Comparison of ENCODE assay signal across 1 fruit fly cellular context in the genomic region with DNA sequence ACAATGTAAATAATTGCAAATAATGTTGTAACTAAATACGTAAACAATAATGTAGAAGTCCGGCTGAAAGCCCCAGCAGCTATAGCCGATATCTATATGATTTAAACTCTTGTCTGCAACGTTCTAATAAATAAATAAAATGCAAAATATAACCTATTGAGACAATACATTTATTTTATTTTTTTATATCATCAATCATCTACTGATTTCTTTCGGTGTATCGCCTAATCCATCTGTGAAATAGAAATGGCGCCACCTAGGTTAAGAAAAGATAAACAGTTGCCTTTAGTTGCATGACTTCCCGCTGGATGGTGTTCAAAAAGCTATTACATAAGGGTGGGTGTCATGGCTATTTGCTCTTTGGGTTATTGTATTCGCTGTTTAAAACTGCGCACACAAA.
TF ChIP-seq lines count a peak whose summit lies in the region.

No protein-coding gene starts in this region.

TF ChIP-seq in whole organism, embryonic, 481 proteins besides CTCF, POLR2A, EP300 and RAD21 (continued from another document and continues in another):
- TF ChIP-seq CG10543 (GFP tag; optimal IDR thresholded peaks at IDR 0.05; lab: Kevin White, UChicago) (peak; percentile 94), trh (GFP tag; optimal IDR thresholded peaks at IDR 0.05; lab: Kevin White, UChicago) (peak; percentile 87), CG2678 (tag; optimal IDR thresholded peaks at IDR 0.05; lab: Kevin White, UChicago) (peak; percentile 97), CG1832 (GFP tag; optimal IDR thresholded peaks at IDR 0.05; lab: Kevin White, UChicago) (no peak), CG31365 (tag; optimal IDR thresholded peaks at IDR 0.05; lab: Kevin White, UChicago) (peak; percentile 87), toy (GFP tag; IDR thresholded peaks at IDR 0.05; lab: Robert Waterston, UW) (peak; percentile 86), CG10366 (GFP tag; IDR thresholded peaks at IDR 0.05; lab: Robert Waterston, UW) (peak; percentile 90), dysf (GFP tag; IDR thresholded peaks at IDR 0.05; lab: Robert Waterston, UW) (peak; percentile 93), CG3838 (GFP tag; optimal IDR thresholded peaks at IDR 0.05; lab: Kevin White, UChicago) (peak; percentile 83), Sox100B (GFP tag; optimal IDR thresholded peaks at IDR 0.05; lab: Kevin White, UChicago) (peak; percentile 96), ash1 (GFP tag; optimal IDR thresholded peaks at IDR 0.05; lab: Kevin White, UChicago) (peak; percentile 55), Doc3 (GFP tag; IDR thresholded peaks at IDR 0.05; lab: Robert Waterston, UW; ENCODE audit: partially characterized antibody) (no peak), CG14860 (GFP tag; IDR thresholded peaks at IDR 0.05; lab: Robert Waterston, UW; ENCODE audit: partially characterized antibody) (no peak), grau (tag; optimal IDR thresholded peaks at IDR 0.05; lab: Kevin White, UChicago) (peak; percentile 95), wor (GFP tag; IDR thresholded peaks at IDR 0.05; lab: Robert Waterston, UW) (peak; percentile 67), HLH54F (GFP tag; optimal IDR thresholded peaks at IDR 0.05; lab: Kevin White, UChicago) (peak; percentile 83), CG18476 (GFP tag; optimal IDR thresholded peaks at IDR 0.05; lab: Kevin White, UChicago) (peak; percentile 92), CG9437 (GFP tag; optimal IDR thresholded peaks at IDR 0.05; lab: Kevin White, UChicago) (peak; percentile 86), ssp (GFP tag; IDR thresholded peaks at IDR 0.05; lab: Robert Waterston, UW) (peak; percentile 76), CG11695 (GFP tag; IDR thresholded peaks at IDR 0.05; lab: Robert Waterston, UW) (peak; percentile 97), gcm2 (GFP tag; optimal IDR thresholded peaks at IDR 0.05; lab: Kevin White, UChicago) (peak; percentile 88), CG7556 (GFP tag; optimal IDR thresholded peaks at IDR 0.05; lab: Kevin White, UChicago) (peak; percentile 96), ATbp (GFP tag; optimal IDR thresholded peaks at IDR 0.05; lab: Kevin White, UChicago) (peak; percentile 93), br (optimal IDR thresholded peaks at IDR 0.05; lab: Kevin White, UChicago) (no peak), Dbx (GFP tag; IDR thresholded peaks at IDR 0.05; lab: Robert Waterston, UW) (peak; percentile 95), E2f1 (GFP tag; IDR thresholded peaks at IDR 0.05; lab: Robert Waterston, UW) (peak; percentile 93), ro (GFP tag; IDR thresholded peaks at IDR 0.05; lab: Robert Waterston, UW) (peak; percentile 78), CG10431 (GFP tag; optimal IDR thresholded peaks at IDR 0.05; lab: Kevin White, UChicago) (peak; percentile 85), org-1 (GFP tag; optimal IDR thresholded peaks at IDR 0.05; lab: Kevin White, UChicago) (peak; percentile 92), vvl (GFP tag; IDR thresholded peaks at IDR 0.05; lab: Robert Waterston, UW) (peak; percentile 97), crol (GFP tag; IDR thresholded peaks at IDR 0.05; lab: Robert Waterston, UW) (no peak; the same call in 1 of the 2 replicates), chinmo (GFP tag; IDR thresholded peaks at IDR 0.05; lab: Robert Waterston, UW; ENCODE audit: partially characterized antibody) (no peak), CG4424 (GFP tag; optimal IDR thresholded peaks at IDR 0.05; lab: Kevin White, UChicago) (peak; percentile 92), CG15601 (tag; optimal IDR thresholded peaks at IDR 0.05; lab: Kevin White, UChicago) (peak; percentile 93), pan (optimal IDR thresholded peaks at IDR 0.05; lab: Kevin White, UChicago) (no peak), pan (GFP tag; optimal IDR thresholded peaks at IDR 0.05 in 1 of 2, IDR thresholded peaks at IDR 0.05 in 1 of 2) (peak in 1 of 2 experiments; percentile 95), pho (GFP tag; optimal IDR thresholded peaks at IDR 0.05; lab: Kevin White, UChicago) (peak; percentile 87), B-H1 (GFP tag; IDR thresholded peaks at IDR 0.05; lab: Robert Waterston, UW) (peak; percentile 92), aop (GFP tag; IDR thresholded peaks at IDR 0.05; lab: Robert Waterston, UW) (0 out of 2 replicates have a peak, but pooled peaks have one; percentile 45), Dip3 (GFP tag; optimal IDR thresholded peaks at IDR 0.05; lab: Kevin White, UChicago) (peak; percentile 85), sob (GFP tag; IDR thresholded peaks at IDR 0.05; lab: Robert Waterston, UW) (peak; percentile 96), nom (GFP tag; optimal IDR thresholded peaks at IDR 0.05; lab: Kevin White, UChicago) (peak; percentile 94), Antp (GFP tag; optimal IDR thresholded peaks at IDR 0.05; lab: Kevin White, UChicago) (peak; percentile 42), Ravus (GFP tag; IDR thresholded peaks at IDR 0.05; lab: Robert Waterston, UW) (peak; percentile 73), CG18599 (GFP tag; optimal IDR thresholded peaks at IDR 0.05; lab: Kevin White, UChicago) (peak; percentile 95), Xrp1 (GFP tag; IDR thresholded peaks at IDR 0.05; lab: Robert Waterston, UW) (peak; percentile 96), grn (GFP tag; optimal IDR thresholded peaks at IDR 0.05; lab: Kevin White, UChicago) (peak; percentile 21), tna (GFP tag; IDR thresholded peaks at IDR 0.05; lab: Robert Waterston, UW; ENCODE audit: partially characterized antibody) (0 out of 2 replicates have a peak, but pooled peaks have one; percentile 34), chn (GFP tag; optimal IDR thresholded peaks at IDR 0.05; lab: Kevin White, UChicago) (peak; percentile 83), CG12104 (GFP tag; optimal IDR thresholded peaks at IDR 0.05; lab: Kevin White, UChicago) (peak; percentile 94), CG12942 (GFP tag; optimal IDR thresholded peaks at IDR 0.05; lab: Kevin White, UChicago) (peak; percentile 82), Opbp (GFP tag; IDR thresholded peaks at IDR 0.05; lab: Robert Waterston, UW; ENCODE audit: partially characterized antibody) (peak; percentile 41; the same call in 1 of the 3 replicates), CG6791 (GFP tag; IDR thresholded peaks at IDR 0.05; lab: Robert Waterston, UW; ENCODE audit: partially characterized antibody) (0 out of 3 replicates have a peak, but pooled peaks have one; percentile 46), ham (GFP tag; IDR thresholded peaks at IDR 0.05; lab: Robert Waterston, UW) (peak; percentile 73; the same call in 1 of the 2 replicates), Spps (tag; optimal IDR thresholded peaks at IDR 0.05; lab: Kevin White, UChicago) (peak; percentile 94), ranshi (GFP tag; IDR thresholded peaks at IDR 0.05; lab: Robert Waterston, UW) (peak; percentile 92), CG15696 (tag; optimal IDR thresholded peaks at IDR 0.05; lab: Kevin White, UChicago) (peak; percentile 95), HLH4C (GFP tag; IDR thresholded peaks at IDR 0.05; lab: Robert Waterston, UW; ENCODE audit: partially characterized antibody) (no peak), CG10274 (GFP tag; optimal IDR thresholded peaks at IDR 0.05; lab: Kevin White, UChicago) (peak; percentile 80), h (optimal IDR thresholded peaks at IDR 0.05; lab: Kevin White, UChicago) (no peak), CG10979 (tag; optimal IDR thresholded peaks at IDR 0.05; lab: Kevin White, UChicago) (peak; percentile 96), oc (tag; optimal IDR thresholded peaks at IDR 0.05; lab: Kevin White, UChicago) (peak; percentile 95), CG16815 (GFP tag; optimal IDR thresholded peaks at IDR 0.05; lab: Kevin White, UChicago) (peak; percentile 86), Ssrp (tag; optimal IDR thresholded peaks at IDR 0.05; lab: Kevin White, UChicago) (peak; percentile 93), Tbp (GFP tag; optimal IDR thresholded peaks at IDR 0.05; lab: Kevin White, UChicago) (no peak), NfI (GFP tag; optimal IDR thresholded peaks at IDR 0.05; lab: Kevin White, UChicago) (peak; percentile 95), Kr (GFP tag; optimal IDR thresholded peaks at IDR 0.05; lab: Kevin White, UChicago) (peak; percentile 60), vnd (GFP tag; IDR thresholded peaks at IDR 0.05; lab: Robert Waterston, UW; ENCODE audit: partially characterized antibody) (no peak), Nf-YA (GFP tag; IDR thresholded peaks at IDR 0.05; lab: Robert Waterston, UW) (peak; percentile 90), CG15269 (tag; optimal IDR thresholded peaks at IDR 0.05; lab: Kevin White, UChicago) (peak; percentile 97), CG8944 (GFP tag; optimal IDR thresholded peaks at IDR 0.05; lab: Kevin White, UChicago) (peak; percentile 36), onecut (GFP tag; IDR thresholded peaks at IDR 0.05; lab: Robert Waterston, UW) (peak; percentile 92), trem (tag; optimal IDR thresholded peaks at IDR 0.05; lab: Kevin White, UChicago) (peak; percentile 94), lov (optimal IDR thresholded peaks at IDR 0.05; lab: Kevin White, UChicago) (no peak), lov (GFP tag; IDR thresholded peaks at IDR 0.05; lab: Robert Waterston, UW) (peak; percentile 95), bab2 (GFP tag; optimal IDR thresholded peaks at IDR 0.05; lab: Kevin White, UChicago) (peak; percentile 88), bcd (GFP tag; optimal IDR thresholded peaks at IDR 0.05; lab: Kevin White, UChicago) (peak; percentile 97), jumu (GFP tag; optimal IDR thresholded peaks at IDR 0.05; lab: Kevin White, UChicago) (peak; percentile 71), CG1024 (GFP tag; IDR thresholded peaks at IDR 0.05; lab: Robert Waterston, UW) (peak; percentile 91), Lhr (GFP tag; optimal IDR thresholded peaks at IDR 0.05; lab: Kevin White, UChicago) (peak; percentile 91), gsb (GFP tag; IDR thresholded peaks at IDR 0.05; lab: Robert Waterston, UW) (peak; percentile 93), pnt (GFP tag; optimal IDR thresholded peaks at IDR 0.05; lab: Kevin White, UChicago) (peak; percentile 67), ab (GFP tag; optimal IDR thresholded peaks at IDR 0.05; lab: Kevin White, UChicago) (peak; percentile 50), CG31388 (GFP tag; optimal IDR thresholded peaks at IDR 0.05; lab: Kevin White, UChicago) (peak; percentile 77), CG12236 (GFP tag; optimal IDR thresholded peaks at IDR 0.05; lab: Kevin White, UChicago) (peak; percentile 59), CG3281 (GFP tag; optimal IDR thresholded peaks at IDR 0.05; lab: Kevin White, UChicago) (peak; percentile 97), Xbp1 (GFP tag; optimal IDR thresholded peaks at IDR 0.05; lab: Kevin White, UChicago) (peak; percentile 91), CG12744 (GFP tag; optimal IDR thresholded peaks at IDR 0.05; lab: Kevin White, UChicago) (peak; percentile 83), Nf-YB (GFP tag; optimal IDR thresholded peaks at IDR 0.05; lab: Kevin White, UChicago) (peak; percentile 86), Atf3 (GFP tag; optimal IDR thresholded peaks at IDR 0.05; lab: Kevin White, UChicago) (peak; percentile 82), Fer3 (tag; optimal IDR thresholded peaks at IDR 0.05; lab: Kevin White, UChicago) (peak; percentile 96), CG11085 (GFP tag; IDR thresholded peaks at IDR 0.05; lab: Robert Waterston, UW) (peak; percentile 90), Mes4 (GFP tag; optimal IDR thresholded peaks at IDR 0.05; lab: Kevin White, UChicago) (peak; percentile 78), wdn (GFP tag; IDR thresholded peaks at IDR 0.05; lab: Robert Waterston, UW) (peak; percentile 84), Poxn (GFP tag; IDR thresholded peaks at IDR 0.05; lab: Robert Waterston, UW) (peak; percentile 77), CG7271 (tag; optimal IDR thresholded peaks at IDR 0.05; lab: Kevin White, UChicago) (peak; percentile 89), scrt (GFP tag; optimal IDR thresholded peaks at IDR 0.05; lab: Kevin White, UChicago) (peak; percentile 92), Ada2b (GFP tag; IDR thresholded peaks at IDR 0.05; lab: Robert Waterston, UW) (peak; percentile 92), CG10321 (GFP tag; IDR thresholded peaks at IDR 0.05; lab: Robert Waterston, UW) (peak; percentile 75), HLHmδ (GFP tag; optimal IDR thresholded peaks at IDR 0.05; lab: Kevin White, UChicago) (no peak), YL-1 (GFP tag; optimal IDR thresholded peaks at IDR 0.05; lab: Kevin White, UChicago) (peak; percentile 84), CG6854 (GFP tag; optimal IDR thresholded peaks at IDR 0.05; lab: Kevin White, UChicago) (peak; percentile 97), ato (GFP tag; IDR thresholded peaks at IDR 0.05; lab: Robert Waterston, UW; ENCODE audit: partially characterized antibody) (no peak), CG13894 (tag; optimal IDR thresholded peaks at IDR 0.05; lab: Kevin White, UChicago) (peak; percentile 95), Blimp-1 (GFP tag; optimal IDR thresholded peaks at IDR 0.05; lab: Kevin White, UChicago) (peak; percentile 94), da (GFP tag; optimal IDR thresholded peaks at IDR 0.05; lab: Kevin White, UChicago) (peak; percentile 78), CG4404 (GFP tag; IDR thresholded peaks at IDR 0.05; lab: Robert Waterston, UW) (peak; percentile 72), Bteb2 (GFP tag; optimal IDR thresholded peaks at IDR 0.05; lab: Kevin White, UChicago) (peak; percentile 89), cad (GFP tag; optimal IDR thresholded peaks at IDR 0.05; lab: Kevin White, UChicago) (no peak), CG2199 (GFP tag; IDR thresholded peaks at IDR 0.05; lab: Robert Waterston, UW) (0 out of 3 replicates have a peak, but pooled peaks have one; percentile 59), Aef1 (GFP tag; IDR thresholded peaks at IDR 0.05; lab: Robert Waterston, UW) (peak; percentile 87), CG16779 (GFP tag; IDR thresholded peaks at IDR 0.05; lab: Robert Waterston, UW) (peak; percentile 94), CG7745 (tag; optimal IDR thresholded peaks at IDR 0.05; lab: Kevin White, UChicago) (peak; percentile 49), CG6272 (GFP tag; IDR thresholded peaks at IDR 0.05; lab: Robert Waterston, UW) (no peak; the same call in none of the 2 replicates), Stat92E (GFP tag; optimal IDR thresholded peaks at IDR 0.05; lab: Kevin White, UChicago) (peak in 1 of 3 experiments; percentile 74), Optix (GFP tag; IDR thresholded peaks at IDR 0.05; lab: Robert Waterston, UW) (peak; percentile 79), CG1792 (GFP tag; optimal IDR thresholded peaks at IDR 0.05; lab: Kevin White, UChicago) (peak; percentile 58), CG11247 (GFP tag; IDR thresholded peaks at IDR 0.05; lab: Robert Waterston, UW) (peak; percentile 95), CG11723 (GFP tag; optimal IDR thresholded peaks at IDR 0.05; lab: Kevin White, UChicago) (peak; percentile 93), dimm (GFP tag; IDR thresholded peaks at IDR 0.05; lab: Robert Waterston, UW) (peak; percentile 76), CG32532 (GFP tag; IDR thresholded peaks at IDR 0.05; lab: Robert Waterston, UW) (peak; percentile 97), inv (GFP tag; IDR thresholded peaks at IDR 0.05; lab: Robert Waterston, UW; ENCODE audit: partially characterized antibody) (no peak), Lim3 (GFP tag; IDR thresholded peaks at IDR 0.05; lab: Robert Waterston, UW) (peak; percentile 72), Ets65A (GFP tag; lab: Kevin White, UChicago) (peak; percentile 92)
